Worm (Caenorhabditis elegans) whole organism, L4 larva: Measurements from ENCODE around the gene C05E7.3.

Source experiments
- F37D6.2 ChIP-seq: sonication (generic microtip); optimal IDR thresholded peaks from 2 replicates; lab custom pipeline; 2016; ENCODE audit warnings: mild to moderate bottlenecking, missing genetic modification characterization, missing compliant biosample characterization
- T20F7.1 ChIP-seq: fragments of 200-800 bp; sonication (Bioruptor generic); optimal IDR thresholded peaks from 2 replicates; lab custom pipeline; 2018; ENCODE audit warnings: mild to moderate bottlenecking, missing genetic modification characterization, missing compliant biosample characterization
- aha-1 ChIP-seq: fragments of 150-350 bp; peaks from one replicate; lab custom pipeline; 2014; ENCODE audit warnings: missing biosample characterization, missing genetic modification characterization
- aly-2 ChIP-seq: sonication (generic microtip); optimal IDR thresholded peaks from 2 replicates; lab custom pipeline; 2018; ENCODE audit warnings: missing biosample characterization, missing genetic modification characterization
- ama-1 ChIP-seq: fragments of 150-350 bp; optimal IDR thresholded peaks from 2 replicates; lab custom pipeline; 2014; ENCODE audit warnings: inconsistent platforms, mixed read lengths
- attf-4 ChIP-seq: sonication (generic microtip); optimal IDR thresholded peaks from 3 replicates; lab custom pipeline; 2017; ENCODE audit warnings: missing biosample characterization, missing genetic modification characterization
- ceh-44 ChIP-seq: fragments of 200-800 bp; sonication (Bioruptor generic); IDR thresholded peaks from 2 replicates; pipeline ENCODE4 v1.3.6; 2022; ENCODE audit warnings: missing genetic modification reagents, missing genetic modification characterization, missing compliant biosample characterization
- ceh-82 ChIP-seq: sonication (generic microtip); optimal IDR thresholded peaks from 2 replicates; lab custom pipeline; 2017; ENCODE audit warnings: missing biosample characterization, missing genetic modification characterization
- cey-2 ChIP-seq: sonication (generic microtip); optimal IDR thresholded peaks from 3 replicates; lab custom pipeline; 2017; ENCODE audit warnings: missing genetic modification characterization, mild to moderate bottlenecking, missing compliant biosample characterization, antibody characterized with exemption, borderline replicate concordance; ENCODE audit not compliant: insufficient read depth
- ctbp-1 ChIP-seq: fragments of 200-800 bp; sonication (Bioruptor generic); IDR thresholded peaks from 2 replicates; pipeline ENCODE4 v1.3.6; 2022; ENCODE audit warnings: missing genetic modification reagents, missing genetic modification characterization, missing compliant biosample characterization
- daf-16 ChIP-seq, 3 experiments: sonication (generic microtip); optimal IDR thresholded peaks; 2 replicates each; lab custom pipeline; 2016 to 2017; ENCODE audit warnings: missing genetic modification characterization in 3 of 3, missing genetic modification reagents in 3 of 3, mild to moderate bottlenecking in 2 of 3, missing compliant biosample characterization in 2 of 3, missing biosample characterization in 1 of 3, moderate library complexity in 1 of 3
- daf-8 ChIP-seq: fragments of 200-800 bp; sonication (Bioruptor generic); IDR thresholded peaks from 2 replicates; pipeline ENCODE4 v1.3.6; 2022; ENCODE audit warnings: missing genetic modification characterization, missing compliant biosample characterization
- dmd-6 ChIP-seq: fragments of 200-800 bp; sonication (Bioruptor generic); IDR thresholded peaks from 2 replicates; pipeline ENCODE4 v1.3.6; 2022; ENCODE audit warnings: missing genetic modification reagents, missing genetic modification characterization, missing compliant biosample characterization
- dmd-8 ChIP-seq: fragments of 200-800 bp; sonication (Bioruptor generic); IDR thresholded peaks from 2 replicates; pipeline ENCODE4 v1.3.6; 2022; ENCODE audit warnings: missing genetic modification characterization, missing compliant biosample characterization
- dmd-9 ChIP-seq: fragments of 200-800 bp; sonication (Bioruptor generic); IDR thresholded peaks from 2 replicates; pipeline ENCODE4 v1.3.6; 2022; ENCODE audit warnings: missing genetic modification reagents, missing genetic modification characterization, missing compliant biosample characterization
- dpl-1 ChIP-seq: fragments of 150-350 bp; optimal IDR thresholded peaks from 2 replicates; lab custom pipeline; 2014; ENCODE audit warnings: missing biosample characterization, missing genetic modification reagents, missing genetic modification characterization
- dve-1 ChIP-seq: sonication (generic microtip); optimal IDR thresholded peaks from 2 replicates; lab custom pipeline; 2017; ENCODE audit warnings: antibody characterized with exemption, mild to moderate bottlenecking, missing genetic modification characterization, missing compliant biosample characterization; ENCODE audit not compliant: insufficient read depth
- egl-43 ChIP-seq: fragments of 200-800 bp; sonication (Bioruptor generic); IDR thresholded peaks from 2 replicates; pipeline ENCODE4 v1.3.6; 2022; ENCODE audit warnings: missing genetic modification reagents, missing genetic modification characterization, missing compliant biosample characterization
- fkh-10 ChIP-seq: fragments of 150-350 bp; optimal IDR thresholded peaks from 2 replicates; lab custom pipeline; 2014; ENCODE audit warnings: missing biosample characterization, missing genetic modification reagents, missing genetic modification characterization
- hlh-11 ChIP-seq: fragments of 200-800 bp; sonication (Bioruptor generic); optimal IDR thresholded peaks from 2 replicates; lab custom pipeline; 2018; ENCODE audit warnings: mild to moderate bottlenecking, missing genetic modification characterization, missing compliant biosample characterization
- hlh-30 ChIP-seq: sonication (generic microtip); optimal IDR thresholded peaks from 2 replicates; lab custom pipeline; 2017; ENCODE audit warnings: antibody characterized with exemption, mild to moderate bottlenecking, missing genetic modification characterization, missing compliant biosample characterization; ENCODE audit not compliant: insufficient read depth
- hmg-1.1 ChIP-seq: fragments of 200-800 bp; sonication (Bioruptor generic); IDR thresholded peaks from 2 replicates; pipeline ENCODE4 v1.3.6; 2022; ENCODE audit warnings: missing genetic modification reagents, missing genetic modification characterization, missing compliant biosample characterization
- lin-13 ChIP-seq: fragments of 150-350 bp; optimal IDR thresholded peaks from 2 replicates; lab custom pipeline; 2014; ENCODE audit warnings: missing biosample characterization, missing genetic modification reagents, missing genetic modification characterization
- lir-3 ChIP-seq: sonication (generic microtip); optimal IDR thresholded peaks from 2 replicates; lab custom pipeline; 2016; ENCODE audit warnings: mild to moderate bottlenecking, missing genetic modification characterization, missing compliant biosample characterization
- lsy-2 ChIP-seq, 2 experiments: fragments of 150-350 bp in 1 of 2; sonication (generic microtip) in 1 of 2; optimal IDR thresholded peaks; 2 replicates each; lab custom pipeline; 2014 to 2017; ENCODE audit warnings: missing biosample characterization in 2 of 2, missing genetic modification characterization in 2 of 2
- mdl-1 ChIP-seq, 2 experiments: fragments of 150-350 bp in 1 of 2; sonication (generic microtip) in 1 of 2; optimal IDR thresholded peaks; 2 replicates each; lab custom pipeline; 2014 to 2017; ENCODE audit warnings: missing biosample characterization in 2 of 2, missing genetic modification characterization in 2 of 2
- mdt-29 ChIP-seq: fragments of 200-800 bp; sonication (Bioruptor generic); IDR thresholded peaks from 2 replicates; pipeline ENCODE4 v1.3.6; 2022; ENCODE audit warnings: missing genetic modification reagents, missing genetic modification characterization, missing compliant biosample characterization
- mes-2 ChIP-seq: sonication (generic microtip); optimal IDR thresholded peaks from 2 replicates; lab custom pipeline; 2016; ENCODE audit warnings: missing genotype, mild to moderate bottlenecking, missing genetic modification characterization, missing compliant biosample characterization; ENCODE audit not compliant: poor library complexity, severe bottlenecking
- mxl-3 ChIP-seq: fragments of 200-800 bp; sonication (Bioruptor generic); optimal IDR thresholded peaks from 2 replicates; lab custom pipeline; 2018; ENCODE audit warnings: mild to moderate bottlenecking, missing genetic modification characterization, missing compliant biosample characterization
- nhr-10 ChIP-seq: fragments of 150-350 bp; optimal IDR thresholded peaks from 2 replicates; lab custom pipeline; 2014; ENCODE audit warnings: missing biosample characterization, missing genetic modification characterization
- nhr-102 ChIP-seq: sonication (generic microtip); optimal IDR thresholded peaks from 2 replicates; lab custom pipeline; 2016; ENCODE audit warnings: mild to moderate bottlenecking, missing genetic modification characterization, moderate library complexity, missing compliant biosample characterization
- nhr-28 ChIP-seq: fragments of 150-350 bp; optimal IDR thresholded peaks from 2 replicates; lab custom pipeline; 2014; ENCODE audit warnings: missing biosample characterization, missing genetic modification characterization
- nhr-76 ChIP-seq: fragments of 150-350 bp; optimal IDR thresholded peaks from 2 replicates; lab custom pipeline; 2014; ENCODE audit warnings: missing biosample characterization, missing genetic modification characterization
- pha-4 ChIP-seq, 2 experiments: fragments of 150-350 bp in 1 of 2; fragments of 200-800 bp in 1 of 2; sonication (Bioruptor generic) in 1 of 2; IDR thresholded peaks in 1 of 2; optimal IDR thresholded peaks in 1 of 2; 2 replicates each; pipeline versions ENCODE4 v1.3.6 to Lab custom; 2014 to 2022; ENCODE audit warnings: missing genetic modification characterization in 2 of 2, missing genetic modification reagents in 2 of 2, missing biosample characterization in 1 of 2, missing compliant biosample characterization in 1 of 2
- pqm-1 ChIP-seq: sonication (generic microtip); optimal IDR thresholded peaks from 2 replicates; lab custom pipeline; 2017; ENCODE audit warnings: missing biosample characterization, missing genetic modification characterization
- rbr-2 ChIP-seq: sonication (generic microtip); optimal IDR thresholded peaks from 2 replicates; lab custom pipeline; 2016; ENCODE audit warnings: missing genotype, missing genetic modification characterization, missing compliant biosample characterization
- saeg-2 ChIP-seq: fragments of 200-800 bp; sonication (Bioruptor generic); IDR thresholded peaks from 2 replicates; pipeline ENCODE4 v1.3.6; 2022; ENCODE audit warnings: missing genetic modification reagents, missing genetic modification characterization, missing compliant biosample characterization
- tra-1 ChIP-seq: fragments of 200-800 bp; sonication (Bioruptor generic); IDR thresholded peaks from 2 replicates; pipeline ENCODE4 v1.3.6; 2022; ENCODE audit warnings: missing genetic modification reagents, missing genetic modification characterization, missing compliant biosample characterization
- unc-62 ChIP-seq, 3 experiments: fragments of 150-350 bp in 1 of 3; sonication (generic microtip); optimal IDR thresholded peaks in 2 of 3; peaks in 1 of 3; 1 replicate in 1 of 3; 2 replicates in 2 of 3; lab custom pipeline; 2014 to 2017; ENCODE audit warnings: missing biosample characterization in 3 of 3, missing genetic modification characterization in 3 of 3, missing genetic modification reagents in 3 of 3, missing genotype in 1 of 3
- ztf-7 ChIP-seq: fragments of 150-350 bp; optimal IDR thresholded peaks from 2 replicates; lab custom pipeline; 2014; ENCODE audit warnings: missing biosample characterization, missing genetic modification characterization

C05E7.3 gene

DNA sequence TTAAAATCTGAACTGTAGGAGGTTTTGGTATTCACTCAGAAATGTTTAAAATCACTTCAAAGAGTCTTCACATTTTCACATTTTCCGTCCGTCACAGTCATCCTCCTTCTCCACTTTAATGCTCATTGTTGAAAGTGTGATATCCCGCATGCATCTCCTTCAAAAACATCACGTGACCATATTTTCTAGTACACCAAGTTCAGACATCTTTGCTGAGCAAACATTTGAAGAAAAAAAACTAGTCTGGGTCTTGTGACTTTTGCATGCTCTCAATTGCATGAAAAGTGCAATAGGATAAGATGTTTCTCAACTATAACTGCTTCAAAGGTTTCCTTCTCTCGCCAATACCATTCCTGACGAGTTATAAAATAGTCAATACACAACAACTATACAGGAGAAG is 32.2 kb downstream of the C05E7.3 start:
- TF ChIP-seq hmg-1.1 (GFP tag; lab: Robert Waterston, UW) (0 out of 2 replicates have a peak, but pooled peaks have one; percentile 10), attf-4 (no peak), nhr-10 (tag; lab: Kevin White, UChicago) (no peak), hlh-30 (tag; lab: Kevin White, UChicago) (peak; percentile 78), rbr-2 (no peak), aly-2 (tag; lab: Kevin White, UChicago) (no peak), ceh-44 (GFP tag; lab: Robert Waterston, UW) (no peak), cey-2 (tag; lab: Kevin White, UChicago) (no peak)

DNA sequence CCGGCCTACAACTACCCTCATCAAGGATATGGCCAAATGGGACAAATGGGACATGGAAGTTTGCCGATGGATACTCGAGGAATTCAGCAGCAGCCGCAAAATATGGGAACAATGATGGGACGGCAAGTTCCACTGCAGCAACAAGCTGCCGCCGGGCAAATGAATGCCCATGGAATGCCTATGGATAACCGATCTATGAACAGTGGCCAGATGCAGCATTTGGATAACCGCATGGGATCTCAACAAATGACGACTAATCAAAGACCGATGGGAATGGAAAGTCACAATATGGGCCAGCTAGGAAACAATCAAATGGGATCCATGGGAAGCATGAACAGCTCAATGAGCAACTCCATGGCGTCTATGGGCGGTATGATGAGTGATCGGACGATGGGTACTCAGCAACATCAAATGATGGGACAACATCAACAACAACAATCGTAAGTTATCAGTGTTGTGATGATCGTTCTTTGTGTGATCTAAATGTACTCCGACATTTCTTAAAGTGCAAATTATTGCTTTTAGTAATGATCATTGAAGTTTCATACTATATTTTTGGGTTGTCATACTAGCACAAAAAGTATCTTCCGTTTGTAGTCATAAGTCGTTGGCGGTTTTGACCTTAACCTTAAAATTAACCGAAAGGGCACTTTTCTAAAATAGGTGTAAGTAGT is 32.9 kb downstream of the C05E7.3 start:
- TF ChIP-seq pha-4 (GFP tag; IDR thresholded peaks at IDR 0.05; lab: Robert Waterston, UW), result no peak
- TF ChIP-seq pha-4 (tag; optimal IDR thresholded peaks at IDR 0.05; lab: Kevin White, UChicago), result no peak
- peak in 1 of 2 experiments; percentile 78 for TF ChIP-seq daf-16 (GFP tag; optimal IDR thresholded peaks at IDR 0.05; lab: Kevin White, UChicago)
- TF ChIP-seq daf-16 (tag; optimal IDR thresholded peaks at IDR 0.05; lab: Kevin White, UChicago), result peak; percentile 70
- peak in 1 of 2 experiments; percentile 35 for TF ChIP-seq unc-62 (GFP tag; optimal IDR thresholded peaks at IDR 0.05 in 1 of 2; lab: Kevin White, UChicago)
- TF ChIP-seq unc-62 (tag; optimal IDR thresholded peaks at IDR 0.05; lab: Kevin White, UChicago), result no peak
- peak; percentile 16 for TF ChIP-seq nhr-28
- no peak for TF ChIP-seq nhr-76 (tag; lab: Kevin White, UChicago)
- no peak for TF ChIP-seq nhr-102 (tag; lab: Kevin White, UChicago)
- TF ChIP-seq dve-1 (tag; lab: Kevin White, UChicago), result peak; percentile 28
- 0 out of 2 replicates have a peak, but pooled peaks have one; percentile 24 for TF ChIP-seq egl-43 (GFP tag; lab: Robert Waterston, UW)

DNA sequence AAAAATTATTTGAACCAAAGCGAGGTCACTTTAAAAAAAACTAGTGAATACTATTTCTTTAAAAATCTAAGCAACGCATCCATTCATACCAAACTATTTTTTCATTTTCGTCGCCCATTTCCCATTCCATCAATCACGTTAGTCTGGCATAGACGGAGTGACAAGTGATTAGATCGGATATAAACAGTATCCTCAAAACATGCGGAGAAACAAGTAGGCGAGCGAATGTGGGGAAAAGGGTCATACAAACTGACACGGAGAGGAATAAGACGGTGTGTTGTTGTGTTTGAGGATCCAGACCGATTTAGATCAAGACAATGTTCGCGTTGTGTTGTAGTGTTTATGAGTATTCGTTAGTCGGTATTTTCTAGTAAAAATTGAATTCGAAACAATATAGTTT is 34.0 kb downstream of the C05E7.3 start:
- TF ChIP-seq daf-8 (GFP tag; lab: Robert Waterston, UW) (no peak), aha-1 (tag; lab: Kevin White, UChicago) (no peak), saeg-2 (GFP tag; lab: Robert Waterston, UW) (no peak), lsy-2 (tag; optimal IDR thresholded peaks at IDR 0.05; lab: Kevin White, UChicago) (peak in 1 of 2 experiments; percentile 13), ama-1 (lab: Kevin White, UChicago) (no peak), ztf-7 (tag; lab: Kevin White, UChicago) (no peak), unc-62 (GFP tag; optimal IDR thresholded peaks at IDR 0.05 in 1 of 2; lab: Kevin White, UChicago) (peak in 1 of 2 experiments; percentile 78), unc-62 (tag; optimal IDR thresholded peaks at IDR 0.05; lab: Kevin White, UChicago) (no peak), ceh-82 (no peak), lin-13 (GFP tag; lab: Kevin White, UChicago) (no peak), daf-16 (GFP tag; optimal IDR thresholded peaks at IDR 0.05; lab: Kevin White, UChicago) (no peak), daf-16 (tag; optimal IDR thresholded peaks at IDR 0.05; lab: Kevin White, UChicago) (peak; percentile 14), T20F7.1 (GFP tag; lab: Kevin White, UChicago) (no peak)

DNA sequence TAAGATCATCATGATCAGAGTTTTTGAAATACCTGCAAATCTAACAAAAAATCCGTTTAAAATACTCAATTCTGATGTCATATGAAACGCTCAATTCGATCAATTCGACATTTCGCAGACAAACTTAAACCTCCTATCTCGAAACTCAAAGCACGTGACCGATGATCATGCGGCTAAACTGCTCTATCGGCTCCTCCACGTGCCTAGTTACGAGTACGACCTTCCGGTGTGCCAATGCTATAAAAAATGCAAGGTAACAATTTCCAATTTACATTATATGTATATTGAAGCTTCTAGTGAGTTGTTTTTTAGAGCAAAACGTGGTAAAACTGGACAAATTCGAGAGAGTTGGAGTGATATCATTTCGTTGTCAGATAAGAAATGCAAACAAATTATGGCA is 35.2 kb downstream of the C05E7.3 start:
- TF ChIP-seq ctbp-1 (GFP tag; lab: Robert Waterston, UW) (no peak), mdt-29 (GFP tag; lab: Robert Waterston, UW) (0 out of 2 replicates have a peak, but pooled peaks have one; percentile 9), lsy-2 (tag; optimal IDR thresholded peaks at IDR 0.05; lab: Kevin White, UChicago) (peak in 1 of 2 experiments; percentile 7), nhr-28 (peak; percentile 44), dve-1 (tag; lab: Kevin White, UChicago) (peak; percentile 78), daf-16 (GFP tag; optimal IDR thresholded peaks at IDR 0.05; lab: Kevin White, UChicago) (no peak), daf-16 (tag; optimal IDR thresholded peaks at IDR 0.05; lab: Kevin White, UChicago) (peak; percentile 52), F37D6.2 (tag; lab: Kevin White, UChicago) (no peak), dmd-8 (GFP tag; lab: Robert Waterston, UW) (no peak), hlh-30 (tag; lab: Kevin White, UChicago) (peak; percentile 89), unc-62 (GFP tag; optimal IDR thresholded peaks at IDR 0.05 in 1 of 2; lab: Kevin White, UChicago) (peak in 1 of 2 experiments; percentile 61), unc-62 (tag; optimal IDR thresholded peaks at IDR 0.05; lab: Kevin White, UChicago) (no peak), tra-1 (GFP tag; lab: Robert Waterston, UW) (peak; percentile 9; the same call in 1 of the 2 replicates), hmg-1.1 (GFP tag; lab: Robert Waterston, UW) (no peak), dmd-9 (no peak), mxl-3 (GFP tag; lab: Kevin White, UChicago) (peak; percentile 35), dpl-1 (GFP tag; lab: Kevin White, UChicago) (no peak), fkh-10 (GFP tag; lab: Kevin White, UChicago) (no peak), hlh-11 (tag; lab: Kevin White, UChicago) (peak; percentile 78), dmd-6 (peak; percentile 88), pqm-1 (tag; lab: Kevin White, UChicago) (peak; percentile 13), mdl-1 (tag; optimal IDR thresholded peaks at IDR 0.05; lab: Kevin White, UChicago) (peak in 1 of 2 experiments; percentile 69), lir-3 (no peak), mes-2 (tag; lab: Kevin White, UChicago) (no peak)
